Fruit fly (Drosophila melanogaster) whole organism, embryonic: ENCODE results near the gene Tnks.
A peak's percentile ranks its signal among the peaks of the same experiment; 100 is the strongest.

Experiments used
- Antp ChIP-seq: fragments of 200-800 bp; sonication (Bioruptor generic); optimal IDR thresholded peaks from 3 replicates; lab custom pipeline; 2016; ENCODE audit warnings: missing biosample characterization, missing genetic modification characterization
- Bdp1 ChIP-seq: fragments of 200-800 bp; sonication (Bioruptor generic); optimal IDR thresholded peaks from 3 replicates; lab custom pipeline; 2016; ENCODE audit warnings: missing biosample characterization, missing genetic modification characterization
- CG10274 ChIP-seq: fragments of 200-800 bp; sonication (Bioruptor generic); optimal IDR thresholded peaks from 3 replicates; lab custom pipeline; 2017; ENCODE audit warnings: missing biosample characterization, mild to moderate bottlenecking, missing genetic modification characterization
- CG10565 ChIP-seq: fragments of 200-800 bp; sonication (Bioruptor generic); optimal IDR thresholded peaks from 3 replicates; lab custom pipeline; 2016; ENCODE audit warnings: missing biosample characterization, mild to moderate bottlenecking, missing genetic modification characterization
- CG11247 ChIP-seq: fragments of 200-800 bp; sonication (Bioruptor generic); IDR thresholded peaks from 2 replicates; pipeline ENCODE4 v1.3.6; 2022; ENCODE audit warnings: missing biosample characterization, missing genetic modification characterization
- CG11723 ChIP-seq: fragments of 200-800 bp; sonication (Bioruptor generic); optimal IDR thresholded peaks from 2 replicates; lab custom pipeline; 2017; ENCODE audit warnings: missing biosample characterization, mild to moderate bottlenecking, missing genetic modification characterization
- CG14710 ChIP-seq: fragments of 200-800 bp; sonication (Bioruptor generic); optimal IDR thresholded peaks from 3 replicates; lab custom pipeline; 2019; ENCODE audit warnings: missing biosample characterization, mild to moderate bottlenecking, missing genetic modification characterization, moderate library complexity
- CG15479 ChIP-seq: fragments of 200-800 bp; sonication (Bioruptor generic); optimal IDR thresholded peaks from 3 replicates; lab custom pipeline; 2019; ENCODE audit warnings: missing biosample characterization, mild to moderate bottlenecking, missing genetic modification characterization, moderate library complexity
- CG15696 ChIP-seq: fragments of 200-800 bp; sonication (Bioruptor generic); optimal IDR thresholded peaks from 2 replicates; lab custom pipeline; 2019; ENCODE audit warnings: missing biosample characterization, mild to moderate bottlenecking, missing genetic modification characterization, moderate library complexity
- CG16815 ChIP-seq: fragments of 200-800 bp; sonication (Bioruptor generic); optimal IDR thresholded peaks from 3 replicates; lab custom pipeline; 2017; ENCODE audit warnings: missing biosample characterization, mild to moderate bottlenecking, missing genetic modification characterization
- CG18011 ChIP-seq: fragments of 200-800 bp; sonication (Bioruptor generic); optimal IDR thresholded peaks from 2 replicates; lab custom pipeline; 2017; ENCODE audit warnings: missing biosample characterization, missing genetic modification characterization, mild to moderate bottlenecking, moderate library complexity, missing genotype
- CG2712 ChIP-seq: fragments of 200-800 bp; optimal IDR thresholded peaks from 3 replicates; lab custom pipeline; 2019; ENCODE audit warnings: missing biosample characterization, mild to moderate bottlenecking, missing genetic modification characterization, moderate library complexity
- CG3065 ChIP-seq: fragments of 200-800 bp; sonication (Bioruptor generic); optimal IDR thresholded peaks from 2 replicates; lab custom pipeline; 2016; ENCODE audit warnings: missing biosample characterization, missing genetic modification characterization
- CG6813 ChIP-seq: fragments of 200-800 bp; sonication (Bioruptor generic); optimal IDR thresholded peaks from 2 replicates; lab custom pipeline; 2017; ENCODE audit warnings: missing biosample characterization, missing genetic modification characterization, mild to moderate bottlenecking, moderate library complexity, missing genetic modification reagents
- CG8290 ChIP-seq, 3 experiments: fragments of 200-800 bp; sonication (Bioruptor generic); optimal IDR thresholded peaks; 2 replicates each; lab custom pipeline; 2016 to 2019; ENCODE audit warnings: missing biosample characterization in 3 of 3, missing genetic modification characterization in 3 of 3, mild to moderate bottlenecking in 2 of 3, moderate library complexity in 1 of 3
- Dad ChIP-seq: fragments of 200-800 bp; sonication (Bioruptor generic); optimal IDR thresholded peaks from 3 replicates; lab custom pipeline; 2016; ENCODE audit warnings: missing biosample characterization, missing genetic modification characterization
- Dfd ChIP-seq, 2 experiments: fragments of >200 bp; optimal IDR thresholded peaks; 2 replicates each; lab custom pipeline; 2017; ENCODE audit warnings: missing biosample characterization in 2 of 2, missing genetic modification characterization in 2 of 2
- Dip3 ChIP-seq: fragments of 200-800 bp; sonication (Bioruptor generic); optimal IDR thresholded peaks from 3 replicates; lab custom pipeline; 2016; ENCODE audit warnings: missing biosample characterization, missing genetic modification characterization
- E2f2 ChIP-seq: fragments of 200-800 bp; sonication (Bioruptor generic); IDR thresholded peaks from 2 replicates; pipeline ENCODE4 v1.3.6; 2022; ENCODE audit warnings: missing biosample characterization, missing genetic modification characterization
- MTF-1 ChIP-seq: fragments of 200-800 bp; sonication (Bioruptor generic); optimal IDR thresholded peaks from 2 replicates; lab custom pipeline; 2018; ENCODE audit warnings: missing biosample characterization, mild to moderate bottlenecking, missing genetic modification characterization, borderline replicate concordance
- Neu2 ChIP-seq: fragments of 200-800 bp; sonication (Bioruptor generic); optimal IDR thresholded peaks from 3 replicates; lab custom pipeline; 2016; ENCODE audit warnings: missing biosample characterization, missing genetic modification characterization, borderline replicate concordance
- Side ChIP-seq: fragments of 200-800 bp; sonication (Bioruptor generic); optimal IDR thresholded peaks from 2 replicates; lab custom pipeline; 2016; ENCODE audit warnings: missing biosample characterization, missing genetic modification characterization
- Sin3A ChIP-seq: fragments of >200 bp; optimal IDR thresholded peaks from 2 replicates; lab custom pipeline; 2018
- abd-A ChIP-seq: fragments of 200-800 bp; sonication (Bioruptor generic); optimal IDR thresholded peaks from 3 replicates; lab custom pipeline; 2019; ENCODE audit warnings: missing biosample characterization, mild to moderate bottlenecking, missing genetic modification characterization, moderate library complexity
- ac ChIP-seq: fragments of 200-800 bp; sonication (Bioruptor generic); optimal IDR thresholded peaks from 3 replicates; lab custom pipeline; 2017; ENCODE audit warnings: missing biosample characterization, mild to moderate bottlenecking, missing genetic modification characterization
- bcd ChIP-seq: fragments of 200-800 bp; sonication (Bioruptor generic); optimal IDR thresholded peaks from 2 replicates; lab custom pipeline; 2017; ENCODE audit warnings: missing biosample characterization, mild to moderate bottlenecking, missing genetic modification characterization
- cad ChIP-seq: fragments of >200 bp; optimal IDR thresholded peaks from 2 replicates; lab custom pipeline; 2017; ENCODE audit warnings: missing biosample characterization, missing genetic modification characterization
- dan ChIP-seq: fragments of 200-800 bp; sonication (Bioruptor generic); IDR thresholded peaks from 2 replicates; pipeline ENCODE4 v1.3.6; 2022; ENCODE audit warnings: missing biosample characterization, missing genetic modification characterization
- dysf ChIP-seq: fragments of 200-800 bp; sonication (Bioruptor generic); IDR thresholded peaks from 3 replicates; pipeline ENCODE4 v1.3.6; 2022; ENCODE audit warnings: missing biosample characterization, missing genetic modification characterization
- emc ChIP-seq: fragments of 200-800 bp; sonication (Bioruptor generic); optimal IDR thresholded peaks from 2 replicates; lab custom pipeline; 2016; ENCODE audit warnings: missing biosample characterization, missing genetic modification characterization
- ewg ChIP-seq: fragments of 200-800 bp; sonication (Bioruptor generic); optimal IDR thresholded peaks from 3 replicates; lab custom pipeline; 2017; ENCODE audit warnings: mild to moderate bottlenecking, missing biosample characterization, missing genetic modification reagents, missing genetic modification characterization
- exex ChIP-seq: fragments of 200-800 bp; sonication (Bioruptor generic); optimal IDR thresholded peaks from 4 replicates; lab custom pipeline; 2018; ENCODE audit warnings: missing biosample characterization, mild to moderate bottlenecking, missing genetic modification characterization, moderate library complexity
- ind ChIP-seq: fragments of 200-800 bp; sonication (Bioruptor generic); optimal IDR thresholded peaks from 3 replicates; lab custom pipeline; 2016; ENCODE audit warnings: missing biosample characterization, missing genetic modification characterization
- lbe ChIP-seq: fragments of 200-800 bp; sonication (Bioruptor generic); optimal IDR thresholded peaks from 2 replicates; lab custom pipeline; 2016; ENCODE audit warnings: missing biosample characterization, mild to moderate bottlenecking, missing genetic modification characterization
- nom ChIP-seq: fragments of 200-800 bp; sonication (Bioruptor generic); optimal IDR thresholded peaks from 2 replicates; lab custom pipeline; 2017; ENCODE audit warnings: missing biosample characterization, missing genetic modification characterization, mild to moderate bottlenecking, moderate library complexity, missing genetic modification reagents
- oc ChIP-seq: fragments of 200-800 bp; sonication (Bioruptor generic); optimal IDR thresholded peaks from 2 replicates; lab custom pipeline; 2018; ENCODE audit warnings: missing biosample characterization, mild to moderate bottlenecking, missing genetic modification characterization, moderate library complexity
- ro ChIP-seq: fragments of 200-800 bp; sonication (Bioruptor generic); IDR thresholded peaks from 2 replicates; pipeline ENCODE4 v1.3.6; 2022; ENCODE audit warnings: missing biosample characterization, missing genetic modification characterization
- salm ChIP-seq: fragments of 200-800 bp; sonication (Bioruptor generic); optimal IDR thresholded peaks from 2 replicates; lab custom pipeline; 2018; ENCODE audit warnings: missing biosample characterization, mild to moderate bottlenecking, missing genetic modification characterization
- sens-2 ChIP-seq: fragments of 200-800 bp; sonication (Bioruptor generic); IDR thresholded peaks from 2 replicates; pipeline ENCODE4 v1.3.6; 2022; ENCODE audit warnings: missing biosample characterization, missing genetic modification characterization
- sima ChIP-seq: fragments of 200-800 bp; sonication (Bioruptor generic); optimal IDR thresholded peaks from 2 replicates; lab custom pipeline; 2016; ENCODE audit warnings: missing biosample characterization, missing genetic modification characterization
- sug ChIP-seq: fragments of 200-800 bp; optimal IDR thresholded peaks from 2 replicates; lab custom pipeline; 2019; ENCODE audit warnings: missing biosample characterization, mild to moderate bottlenecking, missing genetic modification characterization, moderate library complexity
- twi ChIP-seq: fragments of 200-800 bp; optimal IDR thresholded peaks from 2 replicates; lab custom pipeline; 2019; ENCODE audit warnings: missing biosample characterization, mild to moderate bottlenecking, missing genetic modification characterization, moderate library complexity
- unpg ChIP-seq: fragments of 200-800 bp; sonication (Bioruptor generic); optimal IDR thresholded peaks from 3 replicates; lab custom pipeline; 2018; ENCODE audit warnings: missing biosample characterization, mild to moderate bottlenecking, missing genetic modification characterization, moderate library complexity
- zen2 ChIP-seq: fragments of 200-800 bp; sonication (Bioruptor generic); IDR thresholded peaks from 3 replicates; pipeline ENCODE4 v1.3.6; 2022; ENCODE audit warnings: missing biosample characterization, missing genetic modification characterization; ENCODE audit not compliant: partially characterized antibody

The Tnks gene

dm6 chr3R:25640463-25640862 is 20.6 kb downstream of the Tnks start (continued):
- no peak for TF ChIP-seq CG3065 (GFP tag; lab: Kevin White, UChicago)
- no peak for TF ChIP-seq CG8290 (GFP tag; optimal IDR thresholded peaks at IDR 0.05; lab: Kevin White, UChicago)
- no peak for TF ChIP-seq CG8290 (tag; optimal IDR thresholded peaks at IDR 0.05; lab: Kevin White, UChicago)
- peak; percentile 80 for TF ChIP-seq nom (GFP tag; lab: Kevin White, UChicago)
- TF ChIP-seq CG6813 (GFP tag; lab: Kevin White, UChicago): peak; percentile 45
- TF ChIP-seq exex (tag; lab: Kevin White, UChicago): no peak
- peak; percentile 60; the same call in 1 of the 3 replicates for TF ChIP-seq dysf
- peak; percentile 52 for TF ChIP-seq ind (GFP tag; lab: Kevin White, UChicago)
- no peak for TF ChIP-seq twi (tag; lab: Kevin White, UChicago)
- TF ChIP-seq CG15479: peak; percentile 11
- TF ChIP-seq Bdp1 (GFP tag; lab: Kevin White, UChicago): no peak
- peak; percentile 61 for TF ChIP-seq ac (GFP tag; lab: Kevin White, UChicago)
- no peak for TF ChIP-seq zen2 (GFP tag; lab: Robert Waterston, UW)
- TF ChIP-seq CG18011 (GFP tag; lab: Kevin White, UChicago): no peak
- no peak for TF ChIP-seq salm
- TF ChIP-seq Side: no peak
- TF ChIP-seq CG10274 (GFP tag; lab: Kevin White, UChicago): peak; percentile 26
- no peak for TF ChIP-seq sug (tag; lab: Kevin White, UChicago)
- TF ChIP-seq E2f2: no peak
- peak; percentile 83 for TF ChIP-seq CG15696 (tag; lab: Kevin White, UChicago)
- TF ChIP-seq lbe: peak; percentile 96
- TF ChIP-seq Dip3 (GFP tag; lab: Kevin White, UChicago): no peak
- TF ChIP-seq CG11723: no peak
- no peak for TF ChIP-seq Dfd (GFP tag; optimal IDR thresholded peaks at IDR 0.05; lab: Kevin White, UChicago)
- TF ChIP-seq emc (GFP tag; lab: Kevin White, UChicago): no peak
- peak; percentile 75 for TF ChIP-seq unpg (GFP tag; lab: Kevin White, UChicago)
- TF ChIP-seq ro (GFP tag; lab: Robert Waterston, UW): no peak
- 0 out of 2 replicates have a peak, but pooled peaks have one; percentile 18 for TF ChIP-seq dan
- no peak for TF ChIP-seq ewg (GFP tag; lab: Kevin White, UChicago)
- TF ChIP-seq sens-2 (GFP tag; lab: Robert Waterston, UW): 0 out of 2 replicates have a peak, but pooled peaks have one; percentile 32
- TF ChIP-seq Dad (GFP tag; lab: Kevin White, UChicago): no peak
- peak; percentile 27 for TF ChIP-seq bcd
- no peak for TF ChIP-seq CG10565 (GFP tag; lab: Kevin White, UChicago)
- no peak for TF ChIP-seq cad (GFP tag; lab: Kevin White, UChicago)
- TF ChIP-seq CG14710 (tag; lab: Kevin White, UChicago): peak; percentile 60
- no peak for TF ChIP-seq oc (tag; lab: Kevin White, UChicago)
- TF ChIP-seq CG11247 (GFP tag; lab: Robert Waterston, UW): no peak
- no peak for TF ChIP-seq Neu2 (GFP tag; lab: Kevin White, UChicago)
- TF ChIP-seq MTF-1 (GFP tag; lab: Kevin White, UChicago): no peak
- peak; percentile 45 for TF ChIP-seq CG16815 (GFP tag; lab: Kevin White, UChicago)
- TF ChIP-seq Sin3A: no peak
- no peak for TF ChIP-seq Antp (GFP tag; lab: Kevin White, UChicago)
- peak; percentile 75 for TF ChIP-seq CG2712 (tag; lab: Kevin White, UChicago)
- TF ChIP-seq sima (GFP tag; lab: Kevin White, UChicago): no peak
- TF ChIP-seq abd-A (tag; lab: Kevin White, UChicago): no peak
